Worm (Caenorhabditis elegans): Measurements from ENCODE around the gene gst-37.

Gene gst-37

DNA sequence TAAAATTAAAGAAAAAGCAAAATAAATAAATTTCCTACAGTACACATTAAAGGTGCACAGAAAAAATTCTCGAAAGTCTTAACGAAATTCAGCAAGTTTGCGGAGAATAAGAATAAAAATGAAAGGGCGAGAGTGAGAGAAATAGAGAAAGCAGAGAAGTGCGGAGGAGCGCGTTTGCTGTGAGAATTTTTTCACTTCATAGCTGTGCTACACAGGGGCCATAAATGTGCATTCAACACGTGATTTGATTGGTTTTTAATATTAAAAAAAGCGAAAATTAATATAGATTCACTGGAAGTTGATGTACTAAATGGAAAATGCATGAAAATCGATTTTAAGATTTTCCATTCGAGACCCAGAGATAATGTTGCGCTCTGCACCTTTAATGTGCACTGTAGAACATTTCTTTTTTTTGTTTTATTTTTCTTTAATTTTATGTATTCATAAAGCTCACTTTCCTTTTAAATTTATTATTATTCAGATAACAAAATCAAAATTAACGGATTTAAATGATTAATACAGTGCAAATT lies 3.3 kb upstream of the gst-37 start, which contains the start of gene Y32G9A.2:
TSS of gene Y32G9A.2 (plus strand) at position 480 of the 530 bp plus-strand sequence.
- TF ChIP-seq lin-13 (tag; optimal IDR thresholded peaks at IDR 0.05) (no peak), blmp-1 (tag; optimal IDR thresholded peaks at IDR 0.05) (peak; percentile 22), ces-1 (GFP tag; optimal IDR thresholded peaks at IDR 0.05) (peak; percentile 11), mep-1 (tag; optimal IDR thresholded peaks at IDR 0.05) (peak; percentile 25)

DNA sequence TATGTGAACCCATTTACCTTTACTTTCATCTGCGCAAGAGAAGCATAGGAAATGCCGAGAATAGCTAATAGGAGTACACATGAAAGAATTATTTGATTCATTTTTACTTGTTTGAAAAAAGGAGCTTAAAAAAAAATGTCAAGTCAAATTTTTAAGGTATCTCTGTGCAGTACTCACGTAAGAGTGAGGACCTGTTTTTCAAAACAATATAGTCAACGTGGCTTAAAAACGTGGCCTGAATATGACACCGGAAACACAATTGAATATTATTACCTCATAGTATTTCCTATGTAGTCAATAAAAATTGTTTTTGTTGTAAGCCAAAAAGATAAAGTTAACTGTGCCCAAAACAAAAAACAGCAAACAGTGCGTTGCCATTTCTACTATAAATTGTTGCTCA lies 1.3 kb upstream of the gst-37 start, which contains the start of gene Y32G9A.12:
TSS of gene Y32G9A.12 (minus strand) at position 101 of the 400 bp plus-strand sequence.
- TF ChIP-seq lin-32 (GFP tag; optimal IDR thresholded peaks at IDR 0.05) = no peak
- no peak for TF ChIP-seq zip-8 (tag; optimal IDR thresholded peaks at IDR 0.05)
- TF ChIP-seq sptf-1 (tag; optimal IDR thresholded peaks at IDR 0.05) = no peak

DNA sequence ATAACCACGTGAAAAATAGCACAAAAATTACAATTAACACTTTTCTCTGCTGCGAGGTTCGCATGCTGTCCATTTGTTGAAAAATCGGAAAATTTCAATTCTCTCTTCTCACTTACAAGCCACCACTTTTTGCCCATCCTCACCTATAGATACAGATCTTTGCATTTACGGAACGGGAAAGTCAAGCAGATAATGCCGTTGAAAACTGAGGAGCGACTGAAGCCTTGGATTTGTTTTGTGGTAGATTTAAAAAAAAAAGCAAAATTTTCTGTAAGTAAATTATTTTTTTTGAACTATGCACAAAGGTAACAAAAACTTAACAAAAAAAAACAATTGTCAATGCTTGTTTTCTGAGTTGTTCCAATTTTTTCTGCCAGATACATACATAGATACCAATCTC lies 4.1 kb downstream of the gst-37 start, which contains the start of gene T06A1.1:
TSS of gene T06A1.1 (minus strand) at position 101 of the 400 bp plus-strand sequence.
- TF ChIP-seq M03D4.4 (tag; optimal IDR thresholded peaks at IDR 0.05) = no peak
- TF ChIP-seq nhr-237 (tag; optimal IDR thresholded peaks at IDR 0.05) = no peak
- no peak for TF ChIP-seq elt-1 (tag; optimal IDR thresholded peaks at IDR 0.05; ENCODE audit: borderline replicate concordance, insufficient read depth)
- no peak for TF ChIP-seq flh-1 (GFP tag; optimal IDR thresholded peaks at IDR 0.05)
- TF ChIP-seq elt-3 (tag; optimal IDR thresholded peaks at IDR 0.05) = no peak
- no peak for TF ChIP-seq lsy-2 (tag; optimal IDR thresholded peaks at IDR 0.05)
- TF ChIP-seq ham-2 (GFP tag; optimal IDR thresholded peaks at IDR 0.05) = no peak
- no peak for TF ChIP-seq mab-5 (tag; optimal IDR thresholded peaks at IDR 0.05)
- TF ChIP-seq bed-3 (GFP tag; optimal IDR thresholded peaks at IDR 0.05) = no peak
- TF ChIP-seq mls-2 (tag; optimal IDR thresholded peaks at IDR 0.05) = no peak
- no peak for TF ChIP-seq nhr-12 (tag; optimal IDR thresholded peaks at IDR 0.05)

DNA sequence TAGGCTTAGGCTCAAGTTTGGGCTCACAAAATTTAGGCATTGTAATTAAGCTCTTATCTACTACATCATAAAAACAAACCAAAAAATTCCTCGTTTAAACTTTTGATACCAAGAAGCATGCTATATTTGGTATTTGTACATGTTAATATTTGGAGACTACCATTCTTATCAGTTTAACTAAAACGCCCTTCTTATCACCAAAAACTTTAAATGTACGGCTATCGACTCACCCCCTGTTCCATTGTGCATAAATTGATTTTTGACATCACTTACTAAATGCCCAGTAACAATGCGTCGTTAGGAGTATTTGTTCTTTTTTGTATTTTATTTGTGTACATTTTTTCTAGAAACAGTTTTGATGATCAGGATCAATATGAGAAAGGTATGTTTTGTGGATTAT lies 5.6 kb downstream of the gst-37 start, which contains the start of gene T06A1.5:
TSS of gene T06A1.5 (plus strand) at position 209 of the 400 bp plus-strand sequence.
- no peak for TF ChIP-seq ceh-43 (GFP tag; optimal IDR thresholded peaks at IDR 0.05)

DNA sequence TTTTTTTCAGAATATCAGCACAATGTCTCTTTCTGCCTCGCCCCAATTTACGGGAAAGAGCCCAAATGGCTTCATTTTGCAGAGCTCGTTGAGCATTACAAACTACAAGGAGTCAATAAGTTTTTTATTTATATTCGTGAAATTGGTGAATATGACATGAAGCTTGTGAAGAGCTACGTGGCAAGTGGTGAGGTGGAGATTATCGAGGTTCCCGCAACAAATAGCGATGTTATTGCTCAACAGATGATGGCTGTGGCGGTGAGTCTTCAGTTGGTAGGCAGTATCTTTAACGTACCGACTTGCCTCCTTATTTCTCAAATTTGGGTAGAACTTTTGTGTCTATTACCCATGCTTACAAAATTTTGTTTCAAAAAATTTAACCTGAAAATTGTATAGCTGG lies 7.1 kb downstream of the gst-37 start:
- TF ChIP-seq elt-3 (tag; optimal IDR thresholded peaks at IDR 0.05) (no peak), sptf-1 (tag; optimal IDR thresholded peaks at IDR 0.05) (no peak), unc-62 (GFP tag; optimal IDR thresholded peaks at IDR 0.05) (no peak), blmp-1 (tag; optimal IDR thresholded peaks at IDR 0.05) (no peak), sem-2 (GFP tag; optimal IDR thresholded peaks at IDR 0.05) (no peak), mab-5 (tag; optimal IDR thresholded peaks at IDR 0.05) (no peak), unc-120 (tag; optimal IDR thresholded peaks at IDR 0.05; ENCODE audit: poor library complexity, severe bottlenecking) (no peak), drap-1 (GFP tag; optimal IDR thresholded peaks at IDR 0.05) (no peak), ceh-43 (GFP tag; optimal IDR thresholded peaks at IDR 0.05) (no peak), lin-32 (GFP tag; optimal IDR thresholded peaks at IDR 0.05) (no peak), nhr-237 (tag; optimal IDR thresholded peaks at IDR 0.05) (no peak), hlh-1 (tag; optimal IDR thresholded peaks at IDR 0.05) (no peak), nhr-12 (tag; optimal IDR thresholded peaks at IDR 0.05) (no peak)

DNA sequence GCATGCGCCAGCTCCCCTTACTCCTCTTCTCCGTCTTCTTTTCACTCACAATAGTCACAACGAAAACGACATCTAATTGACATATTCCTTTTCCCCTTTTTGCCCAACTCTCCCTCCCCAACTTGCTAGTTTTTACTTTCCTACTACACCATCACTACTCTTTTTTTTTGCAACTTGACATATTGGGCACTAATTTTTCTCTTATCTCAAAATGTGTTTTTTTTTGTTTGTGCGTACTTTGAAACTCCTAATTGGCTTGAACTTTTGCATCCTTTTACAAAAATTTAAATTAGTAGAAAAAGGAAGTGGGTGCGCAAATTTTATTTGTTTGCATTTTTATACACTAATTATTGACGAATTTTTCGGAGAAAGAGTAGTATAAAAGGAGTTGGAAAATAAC lies 14.1 kb downstream of the gst-37 start:
- TF ChIP-seq pha-4 (tag; optimal IDR thresholded peaks at IDR 0.05) (no peak), lsy-2 (tag; optimal IDR thresholded peaks at IDR 0.05) (no peak), nhr-76 (tag; optimal IDR thresholded peaks at IDR 0.05) (no peak), ztf-11 (tag; optimal IDR thresholded peaks at IDR 0.05) (no peak), bed-3 (GFP tag; optimal IDR thresholded peaks at IDR 0.05) (no peak), nhr-237 (tag; optimal IDR thresholded peaks at IDR 0.05) (no peak), hlh-1 (tag; optimal IDR thresholded peaks at IDR 0.05) (no peak)

DNA sequence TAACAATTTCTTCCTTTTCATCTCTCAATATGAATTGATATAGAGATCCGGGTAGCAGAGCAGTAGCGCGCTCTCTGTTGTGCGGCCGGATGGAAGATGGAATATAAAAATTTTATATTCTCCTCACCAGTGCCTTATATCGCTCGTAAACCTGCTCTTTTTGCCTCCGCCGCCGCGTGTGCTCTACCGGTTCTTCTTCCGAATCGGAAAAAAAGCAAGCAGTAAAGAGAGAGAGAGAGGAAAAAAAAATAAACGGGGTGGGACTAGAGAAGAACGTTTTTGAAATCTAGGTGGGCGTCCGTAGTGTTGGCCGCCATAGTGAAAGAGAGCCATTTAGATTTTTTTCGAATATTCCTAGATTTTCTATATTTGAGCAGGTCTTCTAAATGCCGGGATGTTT lies 16.5 kb downstream of the gst-37 start, which contains the start of gene glb-25:
TSS of gene glb-25 (plus strand) at position 301 of the 400 bp plus-strand sequence.
- TF ChIP-seq mls-2 (tag; optimal IDR thresholded peaks at IDR 0.05) = no peak
- no peak for TF ChIP-seq lin-13 (tag; optimal IDR thresholded peaks at IDR 0.05)
- no peak for TF ChIP-seq nhr-28 (tag; optimal IDR thresholded peaks at IDR 0.05)
